Fruit fly (Drosophila melanogaster) whole organism, embryonic: ENCODE measurements around the gene corto.

ENCODE experiments used
- Blimp-1 ChIP-seq: fragments of 200-800 bp; sonication (Bioruptor generic); optimal IDR thresholded peaks from 3 replicates; lab custom pipeline; 2018; ENCODE audit warnings: missing biosample characterization, missing genetic modification characterization, mild to moderate bottlenecking, moderate library complexity, missing genetic modification reagents
- CG1024 ChIP-seq: fragments of 200-800 bp; sonication (Bioruptor generic); IDR thresholded peaks from 2 replicates; pipeline ENCODE4 v1.3.6; 2022; ENCODE audit warnings: missing biosample characterization, missing genetic modification characterization
- CG10431 ChIP-seq: fragments of 200-800 bp; sonication (Bioruptor generic); optimal IDR thresholded peaks from 3 replicates; lab custom pipeline; 2018; ENCODE audit warnings: missing biosample characterization, mild to moderate bottlenecking, missing genetic modification characterization
- CG11085 ChIP-seq: fragments of 200-800 bp; sonication (Bioruptor generic); IDR thresholded peaks from 2 replicates; pipeline ENCODE4 v1.3.6; 2022; ENCODE audit warnings: missing biosample characterization, missing genetic modification characterization
- CG12391 ChIP-seq: fragments of 200-800 bp; sonication (Bioruptor generic); optimal IDR thresholded peaks from 3 replicates; lab custom pipeline; 2018; ENCODE audit warnings: missing biosample characterization, mild to moderate bottlenecking, missing genetic modification characterization, moderate library complexity
- CG12744 ChIP-seq: fragments of 200-800 bp; sonication (Bioruptor generic); optimal IDR thresholded peaks from 2 replicates; lab custom pipeline; 2016; ENCODE audit warnings: missing biosample characterization, missing genetic modification characterization
- CG13287 ChIP-seq: fragments of 200-800 bp; sonication (Bioruptor generic); IDR thresholded peaks from 2 replicates; pipeline ENCODE4 v1.3.6; 2022; ENCODE audit warnings: missing biosample characterization, missing genetic modification characterization; ENCODE audit not compliant: partially characterized antibody
- CG13624 ChIP-seq: fragments of 200-800 bp; sonication (Bioruptor generic); optimal IDR thresholded peaks from 2 replicates; lab custom pipeline; 2016; ENCODE audit warnings: missing biosample characterization, missing genetic modification characterization
- CG15696 ChIP-seq: fragments of 200-800 bp; sonication (Bioruptor generic); optimal IDR thresholded peaks from 2 replicates; lab custom pipeline; 2019; ENCODE audit warnings: missing biosample characterization, mild to moderate bottlenecking, missing genetic modification characterization, moderate library complexity
- CG1647 ChIP-seq: fragments of 200-800 bp; sonication (Bioruptor generic); optimal IDR thresholded peaks from 3 replicates; lab custom pipeline; 2016; ENCODE audit warnings: missing biosample characterization, missing genetic modification characterization
- CG17568 ChIP-seq: fragments of 200-800 bp; sonication (Bioruptor generic); optimal IDR thresholded peaks from 2 replicates; lab custom pipeline; 2018; ENCODE audit warnings: missing biosample characterization, mild to moderate bottlenecking, missing genetic modification characterization, moderate library complexity
- CG17912 ChIP-seq: fragments of 200-800 bp; sonication (Bioruptor generic); optimal IDR thresholded peaks from 2 replicates; lab custom pipeline; 2018; ENCODE audit warnings: missing biosample characterization, mild to moderate bottlenecking, missing genetic modification characterization
- CG2712 ChIP-seq: fragments of 200-800 bp; optimal IDR thresholded peaks from 3 replicates; lab custom pipeline; 2019; ENCODE audit warnings: missing biosample characterization, mild to moderate bottlenecking, missing genetic modification characterization, moderate library complexity
- CG31365 ChIP-seq: fragments of 200-800 bp; sonication (Bioruptor generic); optimal IDR thresholded peaks from 2 replicates; lab custom pipeline; 2018; ENCODE audit warnings: missing biosample characterization, mild to moderate bottlenecking, missing genetic modification characterization
- CG34422 ChIP-seq: fragments of 200-800 bp; sonication (Bioruptor generic); IDR thresholded peaks from 3 replicates; pipeline ENCODE4 v1.3.6; 2022; ENCODE audit warnings: missing biosample characterization, missing genetic modification characterization
- CG4360 ChIP-seq: fragments of 200-800 bp; sonication (Bioruptor generic); IDR thresholded peaks from 2 replicates; pipeline ENCODE4 v1.3.6; 2022; ENCODE audit warnings: missing biosample characterization, missing genetic modification characterization
- CG4854 ChIP-seq: fragments of 200-800 bp; sonication (Bioruptor generic); optimal IDR thresholded peaks from 2 replicates; lab custom pipeline; 2016; ENCODE audit warnings: missing biosample characterization, missing genetic modification characterization, inconsistent platforms
- CG6254 ChIP-seq: fragments of 200-800 bp; sonication (Bioruptor generic); optimal IDR thresholded peaks from 3 replicates; lab custom pipeline; 2017; ENCODE audit warnings: mild to moderate bottlenecking, missing biosample characterization, missing genetic modification reagents, missing genetic modification characterization
- CG6272 ChIP-seq: fragments of 200-800 bp; sonication (Bioruptor generic); IDR thresholded peaks from 2 replicates; pipeline ENCODE4 v1.3.6; 2022; ENCODE audit warnings: missing biosample characterization, missing genetic modification characterization
- CG7372 ChIP-seq: fragments of 200-800 bp; sonication (Bioruptor generic); IDR thresholded peaks from 2 replicates; pipeline ENCODE4 v1.3.6; 2022; ENCODE audit warnings: missing biosample characterization, missing genetic modification characterization
- CG8290 ChIP-seq, 3 experiments: fragments of 200-800 bp; sonication (Bioruptor generic); optimal IDR thresholded peaks; 2 replicates each; lab custom pipeline; 2016 to 2019; ENCODE audit warnings: missing biosample characterization in 3 of 3, missing genetic modification characterization in 3 of 3, mild to moderate bottlenecking in 2 of 3, moderate library complexity in 1 of 3
- CG8359 ChIP-seq: fragments of 200-800 bp; sonication (Bioruptor generic); optimal IDR thresholded peaks from 2 replicates; lab custom pipeline; 2017; ENCODE audit warnings: missing biosample characterization, mild to moderate bottlenecking, missing genetic modification characterization, borderline replicate concordance
- CG8944 ChIP-seq: fragments of 200-800 bp; sonication (Bioruptor generic); optimal IDR thresholded peaks from 3 replicates; lab custom pipeline; 2016; ENCODE audit warnings: missing biosample characterization, missing genetic modification characterization
- CG9437 ChIP-seq: fragments of 200-800 bp; sonication (Bioruptor generic); optimal IDR thresholded peaks from 2 replicates; lab custom pipeline; 2018; ENCODE audit warnings: missing biosample characterization, mild to moderate bottlenecking, missing genetic modification characterization
- D19B ChIP-seq: fragments of 200-800 bp; sonication (Bioruptor generic); optimal IDR thresholded peaks from 2 replicates; lab custom pipeline; 2017; ENCODE audit warnings: missing biosample characterization, mild to moderate bottlenecking, missing genetic modification characterization
- Dip3 ChIP-seq: fragments of 200-800 bp; sonication (Bioruptor generic); optimal IDR thresholded peaks from 3 replicates; lab custom pipeline; 2016; ENCODE audit warnings: missing biosample characterization, missing genetic modification characterization
- E2f2 ChIP-seq: fragments of 200-800 bp; sonication (Bioruptor generic); IDR thresholded peaks from 2 replicates; pipeline ENCODE4 v1.3.6; 2022; ENCODE audit warnings: missing biosample characterization, missing genetic modification characterization
- Elba2 ChIP-seq: fragments of 200-800 bp; sonication (Bioruptor generic); optimal IDR thresholded peaks from 3 replicates; lab custom pipeline; 2016; ENCODE audit warnings: missing biosample characterization, missing genetic modification characterization
- Gsc ChIP-seq: fragments of 200-800 bp; sonication (Bioruptor generic); IDR thresholded peaks from 2 replicates; pipeline ENCODE4 v1.3.6; 2022; ENCODE audit warnings: missing biosample characterization, missing genetic modification characterization
- Hmx ChIP-seq: fragments of 200-800 bp; sonication (Bioruptor generic); optimal IDR thresholded peaks from 2 replicates; lab custom pipeline; 2016; ENCODE audit warnings: missing biosample characterization, missing genetic modification characterization
- Jarid2 ChIP-seq: fragments of 200-800 bp; sonication (Bioruptor generic); optimal IDR thresholded peaks from 3 replicates; lab custom pipeline; 2017; ENCODE audit warnings: mild to moderate bottlenecking, missing biosample characterization, missing genetic modification reagents, missing genetic modification characterization
- Lpt ChIP-seq: fragments of >200 bp; optimal IDR thresholded peaks from 2 replicates; lab custom pipeline; 2018; ENCODE audit warnings: missing biosample characterization, missing genetic modification characterization
- Mad ChIP-seq: fragments of 200-800 bp; sonication (Bioruptor generic); optimal IDR thresholded peaks from 2 replicates; lab custom pipeline; 2016; ENCODE audit warnings: missing biosample characterization, missing genetic modification characterization
- Nf-YB ChIP-seq: fragments of 200-800 bp; sonication (Bioruptor generic); optimal IDR thresholded peaks from 3 replicates; lab custom pipeline; 2019; ENCODE audit warnings: missing biosample characterization, mild to moderate bottlenecking, missing genetic modification characterization, moderate library complexity
- Tbp ChIP-seq: fragments of >200 bp; optimal IDR thresholded peaks from 2 replicates; lab custom pipeline; 2018; ENCODE audit warnings: missing biosample characterization, missing genetic modification characterization
- ase ChIP-seq: fragments of 200-800 bp; sonication (Bioruptor generic); IDR thresholded peaks from 3 replicates; pipeline ENCODE4 v1.3.6; 2022; ENCODE audit warnings: missing biosample characterization, missing genetic modification characterization
- bbx ChIP-seq: fragments of 200-800 bp; sonication (Bioruptor generic); IDR thresholded peaks from 2 replicates; pipeline ENCODE4 v1.3.6; 2022; ENCODE audit warnings: missing biosample characterization, missing genetic modification characterization; ENCODE audit not compliant: partially characterized antibody
- btn ChIP-seq: fragments of 200-800 bp; sonication (Bioruptor generic); optimal IDR thresholded peaks from 2 replicates; lab custom pipeline; 2016; ENCODE audit warnings: missing biosample characterization, missing genetic modification characterization
- dan ChIP-seq: fragments of 200-800 bp; sonication (Bioruptor generic); IDR thresholded peaks from 2 replicates; pipeline ENCODE4 v1.3.6; 2022; ENCODE audit warnings: missing biosample characterization, missing genetic modification characterization
- h ChIP-seq: fragments of >200 bp; optimal IDR thresholded peaks from 2 replicates; lab custom pipeline; 2017
- lilli ChIP-seq: fragments of 200-800 bp; sonication (Bioruptor generic); optimal IDR thresholded peaks from 3 replicates; lab custom pipeline; 2016; ENCODE audit warnings: missing biosample characterization, missing genetic modification characterization
- mam ChIP-seq: fragments of 200-800 bp; sonication (Bioruptor generic); optimal IDR thresholded peaks from 3 replicates; lab custom pipeline; 2016; ENCODE audit warnings: missing biosample characterization, missing genetic modification characterization
- p53 ChIP-seq: fragments of 200-800 bp; sonication (Bioruptor generic); optimal IDR thresholded peaks from 2 replicates; lab custom pipeline; 2016; ENCODE audit warnings: missing biosample characterization, missing genetic modification characterization
- peb ChIP-seq: fragments of 200-800 bp; sonication (Bioruptor generic); IDR thresholded peaks from 2 replicates; pipeline ENCODE4 v1.3.6; 2022; ENCODE audit warnings: missing biosample characterization, missing genetic modification characterization
- pho ChIP-seq: fragments of 200-800 bp; sonication (Bioruptor generic); optimal IDR thresholded peaks from 2 replicates; lab custom pipeline; 2016; ENCODE audit warnings: missing biosample characterization, missing genetic modification characterization
- prd ChIP-seq, 3 experiments: fragments of >200 bp in 2 of 3; fragments of 200-800 bp in 1 of 3; sonication (Bioruptor generic) in 1 of 3; optimal IDR thresholded peaks in 2 of 3; IDR thresholded peaks in 1 of 3; 2 replicates in 2 of 3; 3 replicates in 1 of 3; pipeline versions ENCODE4 v1.3.6 to Lab custom; 2017 to 2022; ENCODE audit warnings: missing biosample characterization in 1 of 3, missing genetic modification characterization in 1 of 3
- pros ChIP-seq: fragments of 200-800 bp; sonication (Bioruptor generic); optimal IDR thresholded peaks from 3 replicates; lab custom pipeline; 2019; ENCODE audit warnings: missing biosample characterization, mild to moderate bottlenecking, missing genetic modification characterization, moderate library complexity
- psq ChIP-seq: fragments of 200-800 bp; sonication (Bioruptor generic); optimal IDR thresholded peaks from 2 replicates; lab custom pipeline; 2017; ENCODE audit warnings: missing biosample characterization, missing genetic modification characterization
- stwl ChIP-seq: fragments of 200-800 bp; sonication (Bioruptor generic); optimal IDR thresholded peaks from 3 replicates; lab custom pipeline; 2018; ENCODE audit warnings: missing biosample characterization, mild to moderate bottlenecking, missing genetic modification characterization, moderate library complexity
- wdn ChIP-seq: fragments of 200-800 bp; sonication (Bioruptor generic); IDR thresholded peaks from 2 replicates; pipeline ENCODE4 v1.3.6; 2022; ENCODE audit warnings: missing biosample characterization, missing genetic modification characterization

Gene corto

DNA sequence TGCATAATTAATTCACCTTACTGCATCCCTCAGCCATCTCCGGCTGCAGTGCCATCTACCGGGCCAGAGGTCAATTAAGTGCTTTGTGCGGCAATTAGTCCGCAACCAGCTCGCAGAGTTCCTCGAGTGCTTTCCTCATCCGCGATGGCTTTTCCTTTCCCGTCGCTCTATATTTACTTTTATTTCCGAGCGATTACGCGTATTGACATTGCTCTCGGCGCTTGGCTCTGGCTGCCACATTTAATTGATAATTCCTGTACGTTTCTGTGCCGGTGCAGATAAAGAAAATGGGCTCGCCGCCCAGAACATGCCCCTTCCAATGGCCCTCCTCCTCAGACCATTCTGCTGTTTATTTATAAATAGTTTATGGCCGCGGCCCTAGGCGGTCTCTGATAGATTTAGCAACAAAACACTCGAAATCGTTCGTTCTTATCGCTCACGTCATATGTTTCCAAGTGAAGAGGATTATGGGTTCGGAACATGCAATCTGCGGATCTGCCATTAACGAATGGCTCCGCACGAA lies 33.2 kb downstream of the corto start (continued):
- peak; percentile 70 for TF ChIP-seq CG8290 (GFP tag; optimal IDR thresholded peaks at IDR 0.05; lab: Kevin White, UChicago)
- TF ChIP-seq CG8290 (tag; optimal IDR thresholded peaks at IDR 0.05; lab: Kevin White, UChicago), result peak; percentile 52 to 94
- TF ChIP-seq Lpt, result no peak
- TF ChIP-seq CG9437 (GFP tag; lab: Kevin White, UChicago), result no peak
- no peak for TF ChIP-seq D19B (GFP tag; lab: Kevin White, UChicago)
- TF ChIP-seq CG4360 (GFP tag; lab: Robert Waterston, UW), result peak; percentile 78; the same call in 1 of the 2 replicates
- TF ChIP-seq CG6254 (GFP tag; lab: Kevin White, UChicago), result peak; percentile 88
- peak; percentile 34 for TF ChIP-seq p53 (GFP tag; lab: Kevin White, UChicago)
- TF ChIP-seq CG17912 (GFP tag; lab: Kevin White, UChicago), result peak; percentile 70
- TF ChIP-seq CG8359 (GFP tag; lab: Kevin White, UChicago), result peak; percentile 65
- TF ChIP-seq CG7372 (GFP tag; lab: Robert Waterston, UW), result no peak
- TF ChIP-seq CG15696 (tag; lab: Kevin White, UChicago), result peak; percentile 89
- peak; percentile 64; the same call in 1 of the 2 replicates for TF ChIP-seq CG11085 (GFP tag; lab: Robert Waterston, UW)
- peak; percentile 69 for TF ChIP-seq peb (GFP tag; lab: Robert Waterston, UW)
- no peak for TF ChIP-seq dan (GFP tag; lab: Robert Waterston, UW)
- peak; percentile 13 for TF ChIP-seq CG13624 (GFP tag; lab: Kevin White, UChicago)
- TF ChIP-seq Hmx (GFP tag; lab: Kevin White, UChicago), result no peak
- peak; percentile 69 for TF ChIP-seq CG31365 (tag; lab: Kevin White, UChicago)
- no peak for TF ChIP-seq Elba2 (GFP tag; lab: Kevin White, UChicago)
- TF ChIP-seq CG10431, result peak; percentile 87
- TF ChIP-seq CG34422 (GFP tag; lab: Robert Waterston, UW), result no peak
- peak; percentile 39 for TF ChIP-seq pho (GFP tag; lab: Kevin White, UChicago)
- TF ChIP-seq bbx (GFP tag; lab: Robert Waterston, UW), result no peak
- peak; percentile 83 for TF ChIP-seq CG1024 (GFP tag; lab: Robert Waterston, UW)
- TF ChIP-seq Dip3 (GFP tag; lab: Kevin White, UChicago), result no peak
- TF ChIP-seq CG4854 (GFP tag; lab: Kevin White, UChicago), result peak; percentile 45
- TF ChIP-seq btn (GFP tag; lab: Kevin White, UChicago), result peak; percentile 63
- TF ChIP-seq stwl, result peak; percentile 29
- TF ChIP-seq E2f2 (GFP tag; lab: Robert Waterston, UW), result peak; percentile 64
- no peak for TF ChIP-seq Tbp
- TF ChIP-seq pros (GFP tag; lab: Kevin White, UChicago), result peak; percentile 49
- peak; percentile 68 for TF ChIP-seq Nf-YB (GFP tag; lab: Kevin White, UChicago)
- peak; percentile 49 for TF ChIP-seq CG12391 (tag; lab: Kevin White, UChicago)
- peak; percentile 84 for TF ChIP-seq CG17568 (GFP tag; lab: Kevin White, UChicago)
- TF ChIP-seq CG13287 (GFP tag; lab: Robert Waterston, UW), result no peak
- peak; percentile 64 for TF ChIP-seq CG1647 (GFP tag; lab: Kevin White, UChicago)
- TF ChIP-seq CG6272 (GFP tag; lab: Robert Waterston, UW), result no peak
- peak; percentile 39 for TF ChIP-seq mam (GFP tag; lab: Kevin White, UChicago)
- TF ChIP-seq Mad (GFP tag; lab: Kevin White, UChicago), result peak; percentile 70
- TF ChIP-seq wdn (GFP tag; lab: Robert Waterston, UW), result peak; percentile 50
- TF ChIP-seq CG2712, result peak; percentile 66
- TF ChIP-seq Gsc (GFP tag; lab: Robert Waterston, UW), result no peak
- peak; percentile 85 for TF ChIP-seq Blimp-1
- peak; percentile 27 for TF ChIP-seq lilli
- TF ChIP-seq Jarid2, result peak; percentile 63
- TF ChIP-seq CG12744 (GFP tag; lab: Kevin White, UChicago), result peak; percentile 76
- no peak for TF ChIP-seq h (lab: Kevin White, UChicago)
- peak; percentile 29; the same call in 1 of the 3 replicates for TF ChIP-seq ase (GFP tag; lab: Robert Waterston, UW)
- peak; percentile 70 for TF ChIP-seq CG8944 (GFP tag; lab: Kevin White, UChicago)
- no peak for TF ChIP-seq prd (optimal IDR thresholded peaks at IDR 0.05; lab: Kevin White, UChicago)
- TF ChIP-seq prd (GFP tag; IDR thresholded peaks at IDR 0.05; lab: Robert Waterston, UW), result peak; percentile 62; the same call in 2 of the 3 replicates
- peak; percentile 47 for TF ChIP-seq psq (GFP tag; lab: Kevin White, UChicago)
